Worm (Caenorhabditis elegans): ENCODE measurements around the gene nlt-1.

The nlt-1 gene

ce11 chrII:10017528-10017927 lies 16.6 kb upstream of the nlt-1 start:
- TF ChIP-seq ztf-22 (GFP tag; optimal IDR thresholded peaks at IDR 0.05) (no peak), F52B5.7 (tag; optimal IDR thresholded peaks at IDR 0.05) (no peak), nfyb-1 (GFP tag; IDR thresholded peaks at IDR 0.05) (no peak), snpc-1.1 (tag; optimal IDR thresholded peaks at IDR 0.05; ENCODE audit: insufficient read depth) (no peak)

DNA sequence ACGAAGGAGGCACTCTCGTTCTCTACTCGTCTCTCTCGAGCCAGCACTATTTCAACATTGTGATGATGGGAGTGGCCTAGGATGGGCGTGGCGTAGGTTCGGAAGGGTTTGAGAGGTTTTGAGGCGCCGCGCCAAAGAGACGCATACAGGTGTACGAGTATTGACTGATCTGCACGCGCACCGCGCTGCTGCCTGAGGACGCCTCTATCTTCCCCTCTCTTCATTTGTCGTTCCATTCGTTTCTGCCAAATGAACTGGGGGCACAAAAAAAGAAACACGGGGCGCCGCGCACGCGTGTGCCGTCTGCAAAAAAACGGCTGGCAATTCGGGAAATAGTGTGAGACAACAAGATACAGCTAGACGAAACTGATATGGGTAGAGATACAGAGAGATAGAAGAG lies 15.1 kb upstream of the nlt-1 start, which contains the start of gene lec-2:
TSS of gene lec-2 (minus strand) at position 171 of the 400 bp plus-strand sequence.
- no peak for TF ChIP-seq F37B4.10 (GFP tag; IDR thresholded peaks at IDR 0.05)
- no peak for TF ChIP-seq Y67H2A.10 (GFP tag; conservative IDR thresholded peaks at IDR 0.05)
- TF ChIP-seq die-1 (tag; optimal IDR thresholded peaks at IDR 0.05): peak; percentile 12
- no peak for TF ChIP-seq lag-1 (GFP tag; IDR thresholded peaks at IDR 0.05)
- TF ChIP-seq K11D2.4 (GFP tag; IDR thresholded peaks at IDR 0.05): peak; percentile 69; the same call in 1 of the 2 replicates
- peak; percentile 58 for TF ChIP-seq chd-7 (tag; optimal IDR thresholded peaks at IDR 0.05)
- TF ChIP-seq F23B12.7 (tag; optimal IDR thresholded peaks at IDR 0.05; ENCODE audit: insufficient read depth): no peak
- TF ChIP-seq ztf-26 (tag; optimal IDR thresholded peaks at IDR 0.05): peak; percentile 43
- no peak for TF ChIP-seq cebp-1 (GFP tag; IDR thresholded peaks at IDR 0.05)
- peak; percentile 33 for TF ChIP-seq cebp-1 (tag; optimal IDR thresholded peaks at IDR 0.05)
- 0 out of 2 replicates have a peak, but pooled peaks have one; percentile 65 for TF ChIP-seq nfyb-1 (GFP tag; IDR thresholded peaks at IDR 0.05)
- no peak for TF ChIP-seq madf-8 (GFP tag; conservative IDR thresholded peaks at IDR 0.05)
- peak; percentile 33 for TF ChIP-seq attf-5 (GFP tag; optimal IDR thresholded peaks at IDR 0.05)
- peak; percentile 88 for TF ChIP-seq zfh-2 (GFP tag; conservative IDR thresholded peaks at IDR 0.05)
- peak; percentile 25; the same call in 1 of the 2 replicates for TF ChIP-seq dox-1 (GFP tag; IDR thresholded peaks at IDR 0.05)
- TF ChIP-seq let-526 (GFP tag; IDR thresholded peaks at IDR 0.05): no peak
- peak; percentile 46; the same call in 1 of the 2 replicates for TF ChIP-seq B0336.3 (GFP tag; IDR thresholded peaks at IDR 0.05)
- TF ChIP-seq lin-26 (GFP tag; IDR thresholded peaks at IDR 0.05): peak; percentile 63
- no peak for TF ChIP-seq madf-10 (tag; optimal IDR thresholded peaks at IDR 0.05)
- TF ChIP-seq hmg-1.2 (GFP tag; IDR thresholded peaks at IDR 0.05): peak; percentile 42; the same call in 1 of the 2 replicates
- peak; percentile 20 for TF ChIP-seq K12H6.12 (tag; optimal IDR thresholded peaks at IDR 0.05)
- peak; percentile 63 for TF ChIP-seq lin-40 (tag; optimal IDR thresholded peaks at IDR 0.05)
- no peak for TF ChIP-seq mxl-1 (tag; optimal IDR thresholded peaks at IDR 0.05)
- no peak for TF ChIP-seq madf-3 (GFP tag; IDR thresholded peaks at IDR 0.05)
- TF ChIP-seq egrh-3 (GFP tag; IDR thresholded peaks at IDR 0.05): peak; percentile 13; the same call in 1 of the 2 replicates
- peak; percentile 25 for TF ChIP-seq atf-7 (tag; optimal IDR thresholded peaks at IDR 0.05)
- TF ChIP-seq ceh-91 (GFP tag; IDR thresholded peaks at IDR 0.05): no peak
- no peak for TF ChIP-seq pha-4 (tag; optimal IDR thresholded peaks at IDR 0.05)
- peak; percentile 68 for TF ChIP-seq somi-1 (GFP tag; optimal IDR thresholded peaks at IDR 0.05)
- TF ChIP-seq bed-2 (GFP tag; IDR thresholded peaks at IDR 0.05): no peak
- TF ChIP-seq F49E8.2 (tag; optimal IDR thresholded peaks at IDR 0.05; ENCODE audit: insufficient read depth): no peak
- no peak for TF ChIP-seq dpl-1 (GFP tag; optimal IDR thresholded peaks at IDR 0.05)
- no peak for TF ChIP-seq ceh-40 (GFP tag; IDR thresholded peaks at IDR 0.05)
- TF ChIP-seq mcd-1 (GFP tag; IDR thresholded peaks at IDR 0.05): peak; percentile 36; the same call in 1 of the 2 replicates
- no peak for TF ChIP-seq lsl-1 (GFP tag; optimal IDR thresholded peaks at IDR 0.05)
- TF ChIP-seq ztf-3 (GFP tag; optimal IDR thresholded peaks at IDR 0.05): peak; percentile 0
- no peak for TF ChIP-seq F55B11.4 (tag; optimal IDR thresholded peaks at IDR 0.05; ENCODE audit: borderline replicate concordance, insufficient read depth)
- peak; percentile 26 for TF ChIP-seq ama-1 (optimal IDR thresholded peaks at IDR 0.05)
- no peak for TF ChIP-seq ama-1 (GFP tag; optimal IDR thresholded peaks at IDR 0.05)
